Worm (Caenorhabditis elegans) whole organism, midembryonic: Measurements from ENCODE around the gene Y49E10.4.

Experiments used
- cog-1 ChIP-seq: sonication (generic microtip); optimal IDR thresholded peaks from 2 replicates; lab custom pipeline; 2016; ENCODE audit warnings: missing genetic modification characterization, missing compliant biosample characterization
- flt-1 ChIP-seq: fragments of 200-800 bp; sonication (Bioruptor generic); IDR thresholded peaks from 2 replicates; pipeline ENCODE4 v1.3.6; 2022; ENCODE audit warnings: missing genetic modification characterization, missing compliant biosample characterization
- klf-2 ChIP-seq: fragments of 200-800 bp; sonication (Bioruptor generic); conservative IDR thresholded peaks from 2 replicates; pipeline ENCODE4 v1.3.6; 2022; ENCODE audit warnings: missing genetic modification reagents, missing genetic modification characterization, missing compliant biosample characterization
- ref-1 ChIP-seq: fragments of 200-800 bp; sonication (Bioruptor generic); conservative IDR thresholded peaks from 2 replicates; pipeline ENCODE4 v1.3.6; 2022; ENCODE audit warnings: missing genetic modification reagents, missing genetic modification characterization, missing compliant biosample characterization
- ztf-23 ChIP-seq: fragments of 200-800 bp; sonication (Bioruptor generic); IDR thresholded peaks from 2 replicates; pipeline ENCODE4 v1.3.6; 2022; ENCODE audit warnings: missing genetic modification reagents, missing genetic modification characterization, missing compliant biosample characterization

- TF ChIP-seq ztf-23: no peak; the same call in 1 of the 2 replicates
- TF ChIP-seq ref-1 (GFP tag; lab: Robert Waterston, UW): no peak
- no peak for TF ChIP-seq cog-1
- peak; percentile 34; the same call in 1 of the 2 replicates for TF ChIP-seq flt-1
- TF ChIP-seq klf-2 (GFP tag; lab: Robert Waterston, UW): no peak
Measured at ce11 chrIII:12368462-12369306, 14.9 kb downstream of the Y49E10.4 start, which contains the start of gene his-72.
